Fruit fly (Drosophila melanogaster): Measurements from ENCODE around the gene CG13295.

Gene CG13295

DNA sequence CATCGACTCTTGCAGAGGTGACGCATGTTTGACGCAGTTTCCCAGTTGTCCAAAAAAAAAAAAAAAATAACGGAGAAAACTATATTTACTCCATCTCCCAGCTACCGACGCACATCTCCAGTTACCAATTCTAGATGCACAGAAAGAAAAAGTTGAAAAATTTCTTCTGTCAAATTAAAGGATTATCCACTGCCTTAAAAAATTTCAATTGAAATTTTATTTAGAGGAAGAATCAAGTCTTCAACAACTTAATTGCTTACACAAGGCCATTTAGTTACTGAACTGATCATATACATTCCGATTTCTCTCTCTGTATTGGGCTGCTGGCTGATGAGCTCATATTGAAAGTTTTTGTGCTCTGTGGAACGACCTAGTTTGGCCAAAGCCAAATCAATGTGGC lies 10.9 kb upstream of the CG13295 start (continued):
- TF ChIP-seq lmd (GFP tag; IDR thresholded peaks at IDR 0.05) (no peak), CG7839 (tag; optimal IDR thresholded peaks at IDR 0.05) (peak; percentile 40), Atf3 (GFP tag; optimal IDR thresholded peaks at IDR 0.05) (no peak), hth (optimal IDR thresholded peaks at IDR 0.05) (no peak), CG13287 (GFP tag; IDR thresholded peaks at IDR 0.05; ENCODE audit: partially characterized antibody) (no peak), p53 (GFP tag; optimal IDR thresholded peaks at IDR 0.05) (no peak), CG18764 (GFP tag; optimal IDR thresholded peaks at IDR 0.05) (no peak), wor (GFP tag; IDR thresholded peaks at IDR 0.05) (no peak), Blimp-1 (GFP tag; optimal IDR thresholded peaks at IDR 0.05) (no peak), Dad (GFP tag; optimal IDR thresholded peaks at IDR 0.05) (no peak), CG12071 (GFP tag; optimal IDR thresholded peaks at IDR 0.05) (no peak), trh (GFP tag; optimal IDR thresholded peaks at IDR 0.05) (no peak), Mes4 (GFP tag; optimal IDR thresholded peaks at IDR 0.05) (no peak), sim (GFP tag; IDR thresholded peaks at IDR 0.05) (no peak), CG8290 (GFP tag; optimal IDR thresholded peaks at IDR 0.05) (no peak), CG8290 (tag; optimal IDR thresholded peaks at IDR 0.05) (peak in 1 of 2 experiments; percentile 5), vnd (GFP tag; IDR thresholded peaks at IDR 0.05; ENCODE audit: partially characterized antibody) (no peak), sob (GFP tag; IDR thresholded peaks at IDR 0.05) (0 out of 2 replicates have a peak, but pooled peaks have one; percentile 26), toy (GFP tag; IDR thresholded peaks at IDR 0.05) (no peak), CG2120 (GFP tag; optimal IDR thresholded peaks at IDR 0.05) (peak; percentile 62), Elba2 (GFP tag; optimal IDR thresholded peaks at IDR 0.05) (no peak), CG18599 (GFP tag; optimal IDR thresholded peaks at IDR 0.05) (no peak), tap (tag; optimal IDR thresholded peaks at IDR 0.05) (no peak), Lpt (GFP tag; optimal IDR thresholded peaks at IDR 0.05) (no peak), CG34422 (GFP tag; IDR thresholded peaks at IDR 0.05) (no peak), Mrtf (GFP tag; IDR thresholded peaks at IDR 0.05) (no peak), MBD-R2 (GFP tag; IDR thresholded peaks at IDR 0.05) (no peak), CG3163 (GFP tag; optimal IDR thresholded peaks at IDR 0.05) (no peak), CG12155 (GFP tag; optimal IDR thresholded peaks at IDR 0.05) (peak; percentile 23), Rx (GFP tag; IDR thresholded peaks at IDR 0.05) (no peak), CG1529 (GFP tag; optimal IDR thresholded peaks at IDR 0.05) (no peak), Ets97D (GFP tag; optimal IDR thresholded peaks at IDR 0.05) (no peak), stwl (tag; optimal IDR thresholded peaks at IDR 0.05) (no peak), CG17359 (tag; optimal IDR thresholded peaks at IDR 0.05) (no peak), gcm (GFP tag; optimal IDR thresholded peaks at IDR 0.05) (no peak), CG11456 (GFP tag; IDR thresholded peaks at IDR 0.05) (no peak), CG16863 (GFP tag; optimal IDR thresholded peaks at IDR 0.05) (no peak), eyg (GFP tag; optimal IDR thresholded peaks at IDR 0.05) (no peak), crol (GFP tag; IDR thresholded peaks at IDR 0.05) (no peak), en (GFP tag; optimal IDR thresholded peaks at IDR 0.05) (no peak), MTF-1 (GFP tag; optimal IDR thresholded peaks at IDR 0.05; ENCODE audit: borderline replicate concordance) (no peak), z (GFP tag; IDR thresholded peaks at IDR 0.05) (no peak), Jarid2 (GFP tag; optimal IDR thresholded peaks at IDR 0.05) (no peak), CG2712 (tag; optimal IDR thresholded peaks at IDR 0.05) (peak; percentile 15), CG6689 (GFP tag; IDR thresholded peaks at IDR 0.05) (no peak), br (optimal IDR thresholded peaks at IDR 0.05) (no peak), CG12236 (GFP tag; optimal IDR thresholded peaks at IDR 0.05) (no peak), CG10565 (GFP tag; optimal IDR thresholded peaks at IDR 0.05) (no peak), pho (GFP tag; optimal IDR thresholded peaks at IDR 0.05) (peak; percentile 38), ham (GFP tag; IDR thresholded peaks at IDR 0.05) (no peak), CG7271 (tag; optimal IDR thresholded peaks at IDR 0.05) (no peak), ash1 (GFP tag; optimal IDR thresholded peaks at IDR 0.05) (no peak), CG15269 (tag; optimal IDR thresholded peaks at IDR 0.05) (peak; percentile 41), CG16815 (GFP tag; optimal IDR thresholded peaks at IDR 0.05) (no peak)
